Fruit fly (Drosophila melanogaster): ENCODE measurements around the gene CG44194.

Gene CG44194

dm6 chr3R:13015811-13016766, 18.6 kb upstream of the CG44194 start (continued):
- TF ChIP-seq Dref (GFP tag; IDR thresholded peaks at IDR 0.05) = no peak
- no peak for TF ChIP-seq CG4617 (GFP tag; optimal IDR thresholded peaks at IDR 0.05; ENCODE audit: borderline replicate concordance)
- no peak for TF ChIP-seq pzg (GFP tag; optimal IDR thresholded peaks at IDR 0.05)
- no peak for TF ChIP-seq slbo (GFP tag; IDR thresholded peaks at IDR 0.05)
- TF ChIP-seq dimm (GFP tag; IDR thresholded peaks at IDR 0.05) = no peak
- TF ChIP-seq Vsx1 (GFP tag; optimal IDR thresholded peaks at IDR 0.05) = no peak
- no peak for TF ChIP-seq caup (GFP tag; optimal IDR thresholded peaks at IDR 0.05; ENCODE audit: severe bottlenecking)
- TF ChIP-seq peb (GFP tag; IDR thresholded peaks at IDR 0.05) = no peak
- TF ChIP-seq CG4360 (GFP tag; IDR thresholded peaks at IDR 0.05) = no peak
- no peak for TF ChIP-seq CG17612 (GFP tag; IDR thresholded peaks at IDR 0.05)
- TF ChIP-seq NfI (GFP tag; optimal IDR thresholded peaks at IDR 0.05) = no peak
- TF ChIP-seq Scr (GFP tag; IDR thresholded peaks at IDR 0.05; ENCODE audit: partially characterized antibody) = no peak
- TF ChIP-seq ci (GFP tag; IDR thresholded peaks at IDR 0.05) = 0 out of 3 replicates have a peak, but pooled peaks have one; percentile 16
- no peak for TF ChIP-seq Mes4 (GFP tag; optimal IDR thresholded peaks at IDR 0.05)
- no peak for TF ChIP-seq CG10209 (GFP tag; optimal IDR thresholded peaks at IDR 0.05)
- no peak for TF ChIP-seq CG11723 (GFP tag; optimal IDR thresholded peaks at IDR 0.05)
- TF ChIP-seq CG16779 (GFP tag; IDR thresholded peaks at IDR 0.05) = no peak
- no peak for TF ChIP-seq Ets97D (GFP tag; optimal IDR thresholded peaks at IDR 0.05)
- TF ChIP-seq CG5245 (GFP tag; optimal IDR thresholded peaks at IDR 0.05) = no peak
- no peak for TF ChIP-seq Ssrp (tag; optimal IDR thresholded peaks at IDR 0.05)
- no peak for TF ChIP-seq nau (GFP tag; optimal IDR thresholded peaks at IDR 0.05)
- no peak for TF ChIP-seq Abd-B (GFP tag; optimal IDR thresholded peaks at IDR 0.05)
- TF ChIP-seq fd102C (GFP tag; optimal IDR thresholded peaks at IDR 0.05) = no peak
- no peak for TF ChIP-seq slp2 (GFP tag; optimal IDR thresholded peaks at IDR 0.05)
- TF ChIP-seq CG8765 (GFP tag; IDR thresholded peaks at IDR 0.05) = peak; percentile 22; the same call in 1 of the 2 replicates
- TF ChIP-seq CG4328 (GFP tag; optimal IDR thresholded peaks at IDR 0.05) = no peak
- TF ChIP-seq ac (GFP tag; optimal IDR thresholded peaks at IDR 0.05) = no peak
- no peak for TF ChIP-seq B-H1 (GFP tag; IDR thresholded peaks at IDR 0.05)
- TF ChIP-seq CG16813 (GFP tag; IDR thresholded peaks at IDR 0.05; ENCODE audit: partially characterized antibody) = no peak
- no peak for TF ChIP-seq MTF-1 (GFP tag; optimal IDR thresholded peaks at IDR 0.05; ENCODE audit: borderline replicate concordance)
- peak; percentile 32; the same call in 1 of the 2 replicates for TF ChIP-seq CG32772 (GFP tag; IDR thresholded peaks at IDR 0.05)
- no peak for TF ChIP-seq Atf6 (GFP tag; IDR thresholded peaks at IDR 0.05)
- peak; percentile 1 for TF ChIP-seq CG17385 (GFP tag; optimal IDR thresholded peaks at IDR 0.05)
- TF ChIP-seq Dbx (GFP tag; IDR thresholded peaks at IDR 0.05) = peak; percentile 29; the same call in 1 of the 3 replicates
- TF ChIP-seq CG2202 (tag; optimal IDR thresholded peaks at IDR 0.05) = no peak
- TF ChIP-seq NC2β (GFP tag; optimal IDR thresholded peaks at IDR 0.05) = no peak
- TF ChIP-seq tgo (GFP tag; IDR thresholded peaks at IDR 0.05) = no peak
- TF ChIP-seq twi (tag; optimal IDR thresholded peaks at IDR 0.05) = no peak
- TF ChIP-seq CG17359 (tag; optimal IDR thresholded peaks at IDR 0.05) = no peak
- no peak for TF ChIP-seq amos (GFP tag; IDR thresholded peaks at IDR 0.05; ENCODE audit: partially characterized antibody)
- no peak for TF ChIP-seq CG3065 (GFP tag; optimal IDR thresholded peaks at IDR 0.05)
- TF ChIP-seq Jarid2 (GFP tag; optimal IDR thresholded peaks at IDR 0.05) = no peak
- TF ChIP-seq ash1 (GFP tag; optimal IDR thresholded peaks at IDR 0.05) = no peak
- peak; percentile 91 for TF ChIP-seq Sry-β (GFP tag; optimal IDR thresholded peaks at IDR 0.05)
- no peak for TF ChIP-seq Kr (GFP tag; optimal IDR thresholded peaks at IDR 0.05)
- no peak for TF ChIP-seq CTCF (GFP tag; optimal IDR thresholded peaks at IDR 0.05)
- TF ChIP-seq CG3995 (GFP tag; optimal IDR thresholded peaks at IDR 0.05) = no peak
- TF ChIP-seq pho (GFP tag; optimal IDR thresholded peaks at IDR 0.05) = peak; percentile 18
- no peak for TF ChIP-seq az2 (GFP tag; optimal IDR thresholded peaks at IDR 0.05)

Data from whole organism, embryonic.